Fruit fly (Drosophila melanogaster) whole organism, pupa: Measurements from ENCODE around the gene Ir94c.
A peak's percentile ranks its signal among the peaks of the same experiment; 100 is the strongest.

Experiments used
- CG10348 ChIP-seq: fragments of 200-800 bp; sonication (Bioruptor generic); IDR thresholded peaks from 2 replicates; pipeline ENCODE4 v1.3.6; 2022; ENCODE audit warnings: missing biosample characterization, missing genetic modification characterization
- CG12605 ChIP-seq: fragments of 200-800 bp; sonication (Bioruptor generic); IDR thresholded peaks from 2 replicates; pipeline ENCODE4 v1.3.6; 2022; ENCODE audit warnings: missing biosample characterization, missing genetic modification characterization
- CG13204 ChIP-seq: fragments of 200-800 bp; sonication (Bioruptor generic); optimal IDR thresholded peaks from 2 replicates; lab custom pipeline; 2018; ENCODE audit warnings: missing biosample characterization, mild to moderate bottlenecking, missing genetic modification characterization, moderate library complexity
- CG14655 ChIP-seq: fragments of 200-800 bp; sonication (Bioruptor generic); optimal IDR thresholded peaks from 3 replicates; lab custom pipeline; 2017; ENCODE audit warnings: mild to moderate bottlenecking, missing biosample characterization, missing genetic modification reagents, missing genetic modification characterization
- CG15710 ChIP-seq: fragments of 200-800 bp; sonication (Bioruptor generic); optimal IDR thresholded peaks from 2 replicates; lab custom pipeline; 2018; ENCODE audit warnings: missing biosample characterization, mild to moderate bottlenecking, missing genetic modification characterization, moderate library complexity
- CG17806 ChIP-seq: fragments of 200-800 bp; sonication (Bioruptor generic); optimal IDR thresholded peaks from 2 replicates; lab custom pipeline; 2018; ENCODE audit warnings: missing biosample characterization, mild to moderate bottlenecking, missing genetic modification characterization, moderate library complexity
- CG32121 ChIP-seq: fragments of 200-800 bp; sonication (Bioruptor generic); IDR thresholded peaks from 2 replicates; pipeline ENCODE4 v1.3.6; 2022; ENCODE audit warnings: missing biosample characterization, missing genetic modification characterization
- CG34367 ChIP-seq: fragments of 200-800 bp; sonication (Bioruptor generic); optimal IDR thresholded peaks from 2 replicates; lab custom pipeline; 2018; ENCODE audit warnings: missing biosample characterization, mild to moderate bottlenecking, missing genetic modification characterization
- CG4496 ChIP-seq: fragments of 200-800 bp; sonication (Bioruptor generic); IDR thresholded peaks from 3 replicates; pipeline ENCODE4 v1.3.6; 2022; ENCODE audit warnings: missing biosample characterization, missing genetic modification characterization
- CG8159 ChIP-seq: fragments of 200-800 bp; sonication (Bioruptor generic); optimal IDR thresholded peaks from 3 replicates; lab custom pipeline; 2018; ENCODE audit warnings: missing biosample characterization, mild to moderate bottlenecking, missing genetic modification characterization, moderate library complexity
- CG8301 ChIP-seq: fragments of 200-800 bp; sonication (Bioruptor generic); optimal IDR thresholded peaks from 2 replicates; lab custom pipeline; 2018; ENCODE audit warnings: missing biosample characterization, mild to moderate bottlenecking, missing genetic modification characterization
- CG9948 ChIP-seq: fragments of 200-800 bp; sonication (Bioruptor generic); optimal IDR thresholded peaks from 2 replicates; lab custom pipeline; 2018; ENCODE audit warnings: missing biosample characterization, mild to moderate bottlenecking, missing genetic modification characterization, moderate library complexity
- D1 ChIP-seq: fragments of 200-800 bp; sonication (Bioruptor generic); optimal IDR thresholded peaks from 2 replicates; lab custom pipeline; 2018; ENCODE audit warnings: missing biosample characterization, mild to moderate bottlenecking, missing genetic modification characterization, moderate library complexity
- EcR ChIP-seq: fragments of 200-800 bp; sonication (Bioruptor generic); optimal IDR thresholded peaks from 3 replicates; lab custom pipeline; 2019; ENCODE audit warnings: missing biosample characterization, missing genetic modification characterization, mild to moderate bottlenecking, moderate library complexity, missing genetic modification reagents
- Ets98B ChIP-seq: fragments of 200-800 bp; sonication (Bioruptor generic); IDR thresholded peaks from 2 replicates; pipeline ENCODE4 v1.3.6; 2022; ENCODE audit warnings: missing biosample characterization, missing genetic modification characterization
- Pif1A ChIP-seq: fragments of 200-800 bp; sonication (Bioruptor generic); optimal IDR thresholded peaks from 3 replicates; lab custom pipeline; 2016; ENCODE audit warnings: missing biosample characterization, missing genetic modification characterization
- Pif1B ChIP-seq: fragments of 200-800 bp; sonication (Bioruptor generic); optimal IDR thresholded peaks from 3 replicates; lab custom pipeline; 2016; ENCODE audit warnings: missing biosample characterization, missing genetic modification characterization
- Snoo ChIP-seq: fragments of 200-800 bp; sonication (Bioruptor generic); optimal IDR thresholded peaks from 3 replicates; lab custom pipeline; 2017; ENCODE audit warnings: missing biosample characterization, mild to moderate bottlenecking, missing genetic modification characterization, inconsistent platforms
- fd96Ca ChIP-seq: fragments of 200-800 bp; sonication (Bioruptor generic); IDR thresholded peaks from 3 replicates; pipeline ENCODE4 v1.3.6; 2022; ENCODE audit warnings: missing biosample characterization, missing genetic modification characterization
- gl ChIP-seq: fragments of 200-800 bp; sonication (Bioruptor generic); optimal IDR thresholded peaks from 2 replicates; lab custom pipeline; 2018; ENCODE audit warnings: missing biosample characterization, mild to moderate bottlenecking, missing genetic modification characterization
- rn ChIP-seq: fragments of 200-800 bp; sonication (Bioruptor generic); IDR thresholded peaks from 2 replicates; pipeline ENCODE4 v1.3.6; 2022; ENCODE audit warnings: missing biosample characterization, missing genetic modification characterization

The Ir94c gene

dm6 chr3R:22123347-22123746 lies 4.1 kb upstream of the Ir94c start:
- TF ChIP-seq CG14655 (GFP tag; lab: Kevin White, UChicago) (peak; percentile 38), CG8301 (tag; lab: Kevin White, UChicago) (peak; percentile 17), Pif1B (GFP tag; lab: Kevin White, UChicago) (no peak)

DNA sequence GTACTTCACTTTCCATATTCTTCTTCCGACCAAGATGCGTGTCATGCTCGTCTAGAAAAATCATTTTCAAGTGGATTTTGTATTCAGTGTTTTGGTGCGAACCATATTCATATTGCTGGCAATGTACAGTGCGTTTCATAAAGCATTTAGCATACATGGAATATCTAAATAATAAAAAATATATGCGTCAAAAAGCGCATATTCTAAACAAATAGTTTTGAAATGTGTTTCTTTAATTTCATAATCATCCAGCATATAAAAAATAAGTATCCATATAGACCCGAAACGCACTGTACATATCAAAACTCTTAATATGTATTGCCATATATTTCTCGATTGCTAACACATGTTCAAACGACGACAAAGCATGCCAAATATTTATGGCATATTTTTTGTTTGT lies 2.0 kb upstream of the Ir94c start:
- TF ChIP-seq Ets98B (GFP tag; lab: Robert Waterston, UW) (no peak), fd96Ca (GFP tag; lab: Robert Waterston, UW) (no peak)

DNA sequence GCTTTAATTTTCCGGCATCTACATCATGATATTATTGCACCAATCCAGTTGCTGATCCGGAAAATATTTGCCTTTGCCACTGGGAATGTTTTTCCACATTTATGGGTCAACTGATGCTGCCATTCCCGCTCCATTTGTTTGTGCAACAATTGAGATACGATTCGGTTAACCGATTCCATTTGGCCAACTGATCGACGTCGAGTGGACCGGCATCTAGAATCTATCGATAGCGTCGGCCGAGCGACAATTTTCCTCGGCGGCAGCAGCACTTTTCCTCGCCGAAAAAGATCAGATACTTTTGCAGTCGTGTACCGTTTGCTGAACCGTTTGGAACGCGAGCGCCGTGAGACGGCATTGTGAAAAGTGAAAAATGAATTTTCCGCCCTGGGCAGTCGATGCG lies 507 bp upstream of the Ir94c start, which contains the start of gene CG42390:
CG42390 (plus strand) TSS at position 301 of the 400 bp plus-strand sequence.
- TF ChIP-seq CG15710 (no peak), EcR (GFP tag; lab: Kevin White, UChicago) (no peak), CG8301 (tag; lab: Kevin White, UChicago) (no peak), Ets98B (GFP tag; lab: Robert Waterston, UW) (no peak), CG8159 (tag; lab: Kevin White, UChicago) (no peak), Pif1A (GFP tag; lab: Kevin White, UChicago) (no peak), CG32121 (no peak)

dm6 chr3R:22117149-22117548 lies 2.1 kb downstream of the Ir94c start, which contains the start of gene Ir94b:
Gene Ir94b, minus strand, starts transcription at chr3R:22117249.
- no peak for TF ChIP-seq Ets98B (GFP tag; lab: Robert Waterston, UW)
- no peak for TF ChIP-seq CG34367 (tag; lab: Kevin White, UChicago)
- no peak for TF ChIP-seq gl (tag; lab: Kevin White, UChicago)
- TF ChIP-seq CG15710: no peak
- TF ChIP-seq Pif1B (GFP tag; lab: Kevin White, UChicago): no peak
- TF ChIP-seq Pif1A (GFP tag; lab: Kevin White, UChicago): no peak
- TF ChIP-seq, all 21 proteins: peak for 0

dm6 chr3R:22113127-22113526 lies 6.1 kb downstream of the Ir94c start, which contains the start of gene Ir94a:
Gene Ir94a, plus strand, starts transcription at chr3R:22113427.
- no peak for TF ChIP-seq D1 (tag; lab: Kevin White, UChicago)
- TF ChIP-seq CG34367 (tag; lab: Kevin White, UChicago): no peak
- no peak for TF ChIP-seq CG4496 (GFP tag; lab: Robert Waterston, UW)
- no peak for TF ChIP-seq rn (GFP tag; lab: Robert Waterston, UW)
- no peak for TF ChIP-seq CG10348
- TF ChIP-seq Snoo (tag; lab: Kevin White, UChicago): no peak
- TF ChIP-seq Pif1B (GFP tag; lab: Kevin White, UChicago): no peak
- TF ChIP-seq CG12605: no peak
- TF ChIP-seq CG32121: no peak
- TF ChIP-seq CG9948 (tag; lab: Kevin White, UChicago): no peak
- no peak for TF ChIP-seq EcR (GFP tag; lab: Kevin White, UChicago)
- no peak for TF ChIP-seq CG17806 (tag; lab: Kevin White, UChicago)
- no peak for TF ChIP-seq fd96Ca (GFP tag; lab: Robert Waterston, UW)
- no peak for TF ChIP-seq Ets98B (GFP tag; lab: Robert Waterston, UW)
- TF ChIP-seq CG8301 (tag; lab: Kevin White, UChicago): no peak
- TF ChIP-seq CG15710: no peak
- TF ChIP-seq CG14655 (GFP tag; lab: Kevin White, UChicago): no peak

DNA sequence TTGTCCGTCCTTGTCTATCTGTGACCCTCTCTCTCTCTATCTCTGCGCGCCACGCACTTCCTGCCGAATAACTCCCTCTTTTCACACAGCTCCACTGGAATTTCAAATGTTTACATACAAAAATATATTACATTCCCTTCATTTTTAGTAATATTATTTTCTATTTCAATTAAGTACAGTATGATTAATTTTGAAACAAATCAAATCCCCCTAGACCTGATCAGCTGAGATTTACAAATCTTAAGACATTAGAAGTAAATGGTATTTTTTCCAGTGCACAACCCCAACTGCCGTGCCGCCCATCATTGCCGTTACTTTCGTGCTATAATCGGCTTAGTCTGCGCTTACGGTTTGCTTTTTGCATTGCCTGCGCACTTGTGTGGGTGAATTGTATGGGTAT lies 10.9 kb downstream of the Ir94c start:
- TF ChIP-seq CG12605 (no peak), fd96Ca (GFP tag; lab: Robert Waterston, UW) (no peak), CG4496 (GFP tag; lab: Robert Waterston, UW) (no peak), Ets98B (GFP tag; lab: Robert Waterston, UW) (no peak), CG14655 (GFP tag; lab: Kevin White, UChicago) (no peak), CG32121 (no peak)

DNA sequence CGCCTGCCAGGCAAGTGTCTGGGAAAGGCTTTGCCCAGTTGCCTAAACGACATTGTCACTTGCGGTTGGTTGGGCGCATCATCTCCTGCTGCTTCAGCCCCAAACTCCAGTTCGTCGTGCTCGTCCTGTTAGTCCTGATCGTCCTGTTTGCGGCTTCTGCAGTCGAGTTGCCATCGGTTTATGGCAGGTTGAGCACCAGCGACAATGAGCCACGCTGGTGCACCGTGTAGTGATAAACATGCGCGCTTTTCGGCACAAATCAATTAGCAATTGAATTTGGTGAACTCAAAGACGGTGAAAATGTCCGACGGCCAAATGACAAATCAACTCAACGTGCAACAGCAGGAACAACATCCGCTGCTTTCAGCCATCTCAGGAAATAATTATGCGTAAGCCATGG lies 16.1 kb downstream of the Ir94c start, which contains the start of gene CG13407:
CG13407 (plus strand) TSS at position 301 of the 400 bp plus-strand sequence.
- no peak for TF ChIP-seq CG10348
- no peak for TF ChIP-seq rn (GFP tag; lab: Robert Waterston, UW)
- TF ChIP-seq CG8159 (tag; lab: Kevin White, UChicago): no peak
- no peak for TF ChIP-seq Snoo (tag; lab: Kevin White, UChicago)
- no peak for TF ChIP-seq D1 (tag; lab: Kevin White, UChicago)
- TF ChIP-seq Pif1B (GFP tag; lab: Kevin White, UChicago): no peak
- no peak for TF ChIP-seq CG34367 (tag; lab: Kevin White, UChicago)
- TF ChIP-seq fd96Ca (GFP tag; lab: Robert Waterston, UW): no peak
- no peak for TF ChIP-seq CG12605
- no peak for TF ChIP-seq Pif1A (GFP tag; lab: Kevin White, UChicago)
- TF ChIP-seq CG17806 (tag; lab: Kevin White, UChicago): no peak
- no peak for TF ChIP-seq EcR (GFP tag; lab: Kevin White, UChicago)
- no peak for TF ChIP-seq gl (tag; lab: Kevin White, UChicago)
- no peak for TF ChIP-seq CG8301 (tag; lab: Kevin White, UChicago)
- no peak for TF ChIP-seq CG13204 (GFP tag; lab: Kevin White, UChicago)
- TF ChIP-seq Ets98B (GFP tag; lab: Robert Waterston, UW): no peak
- TF ChIP-seq CG32121: no peak
